Worm (Caenorhabditis elegans) whole organism, late embryonic: ENCODE results near the gene gst-34.

ENCODE experiments used
- F13H6.1 ChIP-seq: sonication (generic microtip); optimal IDR thresholded peaks from 2 replicates; lab custom pipeline; 2016; ENCODE audit warnings: missing genetic modification characterization, missing compliant biosample characterization
- K02D7.2 ChIP-seq: sonication (generic microtip); optimal IDR thresholded peaks from 2 replicates; lab custom pipeline; 2017; ENCODE audit warnings: mild to moderate bottlenecking, missing genetic modification characterization, missing compliant biosample characterization
- K09A11.1 ChIP-seq: sonication (generic microtip); optimal IDR thresholded peaks from 2 replicates; lab custom pipeline; 2017; ENCODE audit warnings: antibody characterized with exemption, mild to moderate bottlenecking, missing genetic modification characterization, missing compliant biosample characterization; ENCODE audit not compliant: insufficient read depth
- T23F11.4 ChIP-seq: fragments of 200-800 bp; sonication (Bioruptor generic); optimal IDR thresholded peaks from 2 replicates; lab custom pipeline; 2018; ENCODE audit warnings: mild to moderate bottlenecking, missing genetic modification characterization, missing compliant biosample characterization
- Y22D7AL.16 ChIP-seq: sonication (generic microtip); optimal IDR thresholded peaks from 2 replicates; lab custom pipeline; 2016; ENCODE audit warnings: missing genetic modification characterization, missing compliant biosample characterization
- ahr-1 ChIP-seq: sonication (generic microtip); optimal IDR thresholded peaks from 2 replicates; lab custom pipeline; 2016; ENCODE audit warnings: missing genetic modification characterization, missing compliant biosample characterization
- ama-1 ChIP-seq: fragments of 150-350 bp; optimal IDR thresholded peaks from 2 replicates; lab custom pipeline; 2014
- ceh-14 ChIP-seq: sonication (generic microtip); optimal IDR thresholded peaks from 2 replicates; lab custom pipeline; 2016; ENCODE audit warnings: missing genotype, missing genetic modification characterization, missing compliant biosample characterization
- ceh-19 ChIP-seq: fragments of 200-800 bp; sonication (Bioruptor generic); optimal IDR thresholded peaks from 2 replicates; lab custom pipeline; 2018; ENCODE audit warnings: mild to moderate bottlenecking, missing genetic modification characterization, missing compliant biosample characterization
- ceh-2 ChIP-seq: sonication (generic microtip); optimal IDR thresholded peaks from 2 replicates; lab custom pipeline; 2016; ENCODE audit warnings: missing genotype, missing genetic modification characterization, missing compliant biosample characterization
- ceh-22 ChIP-seq: sonication (generic microtip); optimal IDR thresholded peaks from 2 replicates; lab custom pipeline; 2017; ENCODE audit warnings: missing biosample characterization, missing genetic modification characterization
- ceh-30 ChIP-seq: fragments of 150-350 bp; optimal IDR thresholded peaks from 2 replicates; lab custom pipeline; 2014; ENCODE audit warnings: missing biosample characterization, missing genetic modification characterization
- ceh-31 ChIP-seq: sonication (generic microtip); optimal IDR thresholded peaks from 2 replicates; lab custom pipeline; 2016; ENCODE audit warnings: missing genetic modification characterization, missing compliant biosample characterization
- ceh-34 ChIP-seq: sonication (generic microtip); optimal IDR thresholded peaks from 2 replicates; lab custom pipeline; 2016; ENCODE audit warnings: mild to moderate bottlenecking, missing genetic modification characterization, missing compliant biosample characterization
- ceh-48 ChIP-seq: sonication (generic microtip); optimal IDR thresholded peaks from 2 replicates; lab custom pipeline; 2016; ENCODE audit warnings: missing genetic modification characterization, inconsistent platforms, missing compliant biosample characterization
- ceh-6 ChIP-seq: fragments of 200-800 bp; sonication (Bioruptor generic); optimal IDR thresholded peaks from 2 replicates; lab custom pipeline; 2018; ENCODE audit warnings: mild to moderate bottlenecking, missing genetic modification characterization, missing compliant biosample characterization
- che-1 ChIP-seq: sonication (generic microtip); optimal IDR thresholded peaks from 2 replicates; lab custom pipeline; 2016; ENCODE audit warnings: mild to moderate bottlenecking, missing genetic modification characterization, missing compliant biosample characterization
- dmd-4 ChIP-seq: sonication (generic microtip); optimal IDR thresholded peaks from 2 replicates; lab custom pipeline; 2016; ENCODE audit warnings: borderline replicate concordance, missing genetic modification characterization, missing compliant biosample characterization
- dve-1 ChIP-seq: sonication (generic microtip); optimal IDR thresholded peaks from 2 replicates; lab custom pipeline; 2017; ENCODE audit warnings: antibody characterized with exemption, mild to moderate bottlenecking, missing genetic modification characterization, missing compliant biosample characterization
- elt-2 ChIP-seq: sonication (generic microtip); optimal IDR thresholded peaks from 2 replicates; lab custom pipeline; 2016; ENCODE audit warnings: missing genetic modification reagents, missing genetic modification characterization, missing compliant biosample characterization
- elt-4 ChIP-seq: sonication (generic microtip); optimal IDR thresholded peaks from 2 replicates; lab custom pipeline; 2016; ENCODE audit warnings: missing genetic modification characterization, missing compliant biosample characterization
- ets-4 ChIP-seq: sonication (generic microtip); optimal IDR thresholded peaks from 2 replicates; lab custom pipeline; 2016; ENCODE audit warnings: missing genetic modification characterization, missing compliant biosample characterization
- eyg-1 ChIP-seq: sonication (generic microtip); optimal IDR thresholded peaks from 2 replicates; lab custom pipeline; 2016; ENCODE audit warnings: missing genotype, missing genetic modification characterization, missing compliant biosample characterization
- fax-1 ChIP-seq: sonication (generic microtip); optimal IDR thresholded peaks from 2 replicates; lab custom pipeline; 2016; ENCODE audit warnings: missing genotype, missing genetic modification characterization, missing compliant biosample characterization
- fkh-10 ChIP-seq: fragments of 150-350 bp; optimal IDR thresholded peaks from 2 replicates; lab custom pipeline; 2014; ENCODE audit warnings: missing biosample characterization, missing genetic modification reagents, missing genetic modification characterization
- fkh-6 ChIP-seq: sonication (generic microtip); optimal IDR thresholded peaks from 2 replicates; lab custom pipeline; 2016; ENCODE audit warnings: missing genetic modification characterization, missing compliant biosample characterization
- hlh-13 ChIP-seq: fragments of 200-800 bp; sonication (Bioruptor generic); optimal IDR thresholded peaks from 2 replicates; lab custom pipeline; 2018; ENCODE audit warnings: mild to moderate bottlenecking, missing genetic modification characterization, missing compliant biosample characterization
- hlh-15 ChIP-seq: sonication (generic microtip); optimal IDR thresholded peaks from 2 replicates; lab custom pipeline; 2016; ENCODE audit warnings: missing genetic modification characterization, missing compliant biosample characterization
- hlh-8 ChIP-seq: sonication (generic microtip); optimal IDR thresholded peaks from 2 replicates; lab custom pipeline; 2016; ENCODE audit warnings: missing genotype, missing genetic modification characterization, missing compliant biosample characterization
- nfya-1 ChIP-seq: sonication (generic microtip); optimal IDR thresholded peaks from 2 replicates; lab custom pipeline; 2017; ENCODE audit warnings: missing genetic modification characterization, mild to moderate bottlenecking, missing compliant biosample characterization, antibody characterized with exemption, moderate library complexity
- nhr-11 ChIP-seq: fragments of 150-350 bp; optimal IDR thresholded peaks from 2 replicates; lab custom pipeline; 2014; ENCODE audit warnings: missing biosample characterization, missing genetic modification characterization
- odd-2 ChIP-seq: sonication (generic microtip); optimal IDR thresholded peaks from 2 replicates; lab custom pipeline; 2017; ENCODE audit warnings: antibody characterized with exemption, mild to moderate bottlenecking, missing genetic modification characterization, missing compliant biosample characterization
- pag-3 ChIP-seq: sonication (generic microtip); optimal IDR thresholded peaks from 2 replicates; lab custom pipeline; 2016; ENCODE audit warnings: missing compliant biosample characterization, missing genetic modification characterization, borderline replicate concordance
- pax-1 ChIP-seq: fragments of 150-350 bp; optimal IDR thresholded peaks from 2 replicates; lab custom pipeline; 2014; ENCODE audit warnings: missing biosample characterization, missing genetic modification characterization
- pha-4 ChIP-seq: fragments of 150-350 bp; optimal IDR thresholded peaks from 2 replicates; lab custom pipeline; 2018; ENCODE audit warnings: missing biosample characterization, missing genetic modification reagents, missing genetic modification characterization
- pqm-1 ChIP-seq: sonication (generic microtip); optimal IDR thresholded peaks from 2 replicates; lab custom pipeline; 2016; ENCODE audit warnings: missing genetic modification characterization, missing compliant biosample characterization
- ref-2 ChIP-seq: sonication (generic microtip); optimal IDR thresholded peaks from 2 replicates; lab custom pipeline; 2016; ENCODE audit warnings: missing genetic modification characterization, missing compliant biosample characterization
- sdc-2 ChIP-seq: sonication (generic microtip); optimal IDR thresholded peaks from 2 replicates; lab custom pipeline; 2016; ENCODE audit warnings: missing genotype, missing genetic modification characterization, missing compliant biosample characterization
- tbx-2 ChIP-seq: sonication (generic microtip); optimal IDR thresholded peaks from 2 replicates; lab custom pipeline; 2016; ENCODE audit warnings: missing genetic modification characterization, missing compliant biosample characterization
- tbx-7 ChIP-seq: sonication (generic microtip); optimal IDR thresholded peaks from 2 replicates; lab custom pipeline; 2016; ENCODE audit warnings: missing genotype, missing genetic modification characterization, missing compliant biosample characterization
- unc-3 ChIP-seq, 2 experiments: fragments of 200-800 bp in 1 of 2; sonication (Bioruptor generic) in 1 of 2; sonication (generic microtip) in 1 of 2; conservative IDR thresholded peaks in 1 of 2; optimal IDR thresholded peaks in 1 of 2; 2 replicates each; pipeline versions ENCODE4 v1.3.6 to Lab custom; 2016 to 2022; ENCODE audit warnings: missing compliant biosample characterization in 2 of 2, missing genetic modification characterization in 2 of 2, missing genetic modification reagents in 1 of 2
- unc-42 ChIP-seq: sonication (generic microtip); optimal IDR thresholded peaks from 2 replicates; lab custom pipeline; 2016; ENCODE audit warnings: missing genotype, missing genetic modification characterization, missing compliant biosample characterization
- unc-55 ChIP-seq: sonication (generic microtip); optimal IDR thresholded peaks from 2 replicates; lab custom pipeline; 2017; ENCODE audit warnings: missing biosample characterization, missing genetic modification reagents, missing genetic modification characterization
- unc-86 ChIP-seq: sonication (generic microtip); optimal IDR thresholded peaks from 2 replicates; lab custom pipeline; 2016; ENCODE audit warnings: missing genetic modification characterization, missing compliant biosample characterization

Gene gst-34

ce11 chrII:15165681-15166235 lies 17.3 kb downstream of the gst-34 start, which contains the start of gene gst-27 (continued):
- TF ChIP-seq unc-3 (GFP tag; conservative IDR thresholded peaks at IDR 0.05; lab: Robert Waterston, UW) (peak; percentile 52; the same call in 1 of the 2 replicates), unc-3 (tag; optimal IDR thresholded peaks at IDR 0.05; lab: Kevin White, UChicago) (peak; percentile 24), odd-2 (tag; lab: Kevin White, UChicago) (peak; percentile 50), Y22D7AL.16 (tag; lab: Kevin White, UChicago) (peak; percentile 74), elt-4 (no peak), ceh-2 (tag; lab: Kevin White, UChicago) (peak; percentile 48), ceh-30 (tag; lab: Kevin White, UChicago) (peak; percentile 48), ceh-22 (tag; lab: Kevin White, UChicago) (peak; percentile 23), tbx-7 (tag; lab: Kevin White, UChicago) (peak; percentile 49), dve-1 (tag; lab: Kevin White, UChicago) (peak; percentile 86), pax-1 (tag; lab: Kevin White, UChicago) (no peak), eyg-1 (tag; lab: Kevin White, UChicago) (peak; percentile 2), unc-55 (GFP tag; lab: Kevin White, UChicago) (peak; percentile 18), ahr-1 (tag; lab: Kevin White, UChicago) (peak; percentile 63), ceh-19 (GFP tag; lab: Kevin White, UChicago) (peak; percentile 86), ceh-34 (tag; lab: Kevin White, UChicago) (peak; percentile 81), ceh-31 (tag; lab: Kevin White, UChicago) (peak; percentile 73), fkh-10 (GFP tag; lab: Kevin White, UChicago) (peak; percentile 49), sdc-2 (tag; lab: Kevin White, UChicago) (peak; percentile 74), hlh-15 (peak; percentile 9), fax-1 (tag; lab: Kevin White, UChicago) (peak; percentile 77), hlh-8 (tag; lab: Kevin White, UChicago) (peak; percentile 68), K02D7.2 (tag; lab: Kevin White, UChicago) (peak; percentile 69), F13H6.1 (tag; lab: Kevin White, UChicago) (peak; percentile 74), che-1 (tag; lab: Kevin White, UChicago) (peak; percentile 82), hlh-13 (GFP tag; lab: Kevin White, UChicago) (peak; percentile 69), pha-4 (tag; lab: Kevin White, UChicago) (no peak), elt-2 (tag; lab: Kevin White, UChicago) (peak; percentile 84), pqm-1 (tag; lab: Kevin White, UChicago) (peak; percentile 72), T23F11.4 (GFP tag; lab: Kevin White, UChicago) (peak; percentile 66), unc-86 (tag; lab: Kevin White, UChicago) (peak; percentile 69), ceh-14 (tag; lab: Kevin White, UChicago) (peak; percentile 59), pag-3 (tag; lab: Kevin White, UChicago) (peak; percentile 34), dmd-4 (tag; lab: Kevin White, UChicago) (peak; percentile 53), unc-42 (peak; percentile 59), ceh-6 (GFP tag; lab: Kevin White, UChicago) (peak; percentile 85), ceh-48 (tag; lab: Kevin White, UChicago) (peak; percentile 71), fkh-6 (tag; lab: Kevin White, UChicago) (peak; percentile 79), nhr-11 (tag; lab: Kevin White, UChicago) (no peak), nfya-1 (peak; percentile 87), K09A11.1 (tag; lab: Kevin White, UChicago) (peak; percentile 61), ets-4 (tag; lab: Kevin White, UChicago) (peak; percentile 58), ref-2 (tag; lab: Kevin White, UChicago) (peak; percentile 81), tbx-2 (tag; lab: Kevin White, UChicago) (peak; percentile 70), ama-1 (no peak)
- TF ChIP-seq, all 69 proteins: peak for 62
